Worm (Caenorhabditis elegans): ENCODE measurements around the gene nhr-40.

Gene nhr-40

ce11 chrX:2613077-2613476, 19.3 kb downstream of the nhr-40 start (continued):
- TF ChIP-seq blmp-1 (tag; optimal IDR thresholded peaks at IDR 0.05; ENCODE audit: insufficient read depth) (peak; percentile 34), unc-62 (GFP tag; optimal IDR thresholded peaks at IDR 0.05) (no peak), nhr-237 (tag; optimal IDR thresholded peaks at IDR 0.05) (no peak), ztf-11 (tag; optimal IDR thresholded peaks at IDR 0.05) (no peak), dmd-4 (tag; optimal IDR thresholded peaks at IDR 0.05) (no peak), nhr-10 (tag; optimal IDR thresholded peaks at IDR 0.05) (no peak), alr-1 (tag; optimal IDR thresholded peaks at IDR 0.05) (no peak), unc-39 (tag; optimal IDR thresholded peaks at IDR 0.05) (no peak), elt-3 (tag; optimal IDR thresholded peaks at IDR 0.05) (no peak), C34F6.9 (tag; optimal IDR thresholded peaks at IDR 0.05) (peak; percentile 36), mdl-1 (tag; optimal IDR thresholded peaks at IDR 0.05) (no peak), mab-5 (tag; optimal IDR thresholded peaks at IDR 0.05) (no peak), lin-13 (GFP tag; optimal IDR thresholded peaks at IDR 0.05) (peak; percentile 65), egl-27 (tag; optimal IDR thresholded peaks at IDR 0.05) (no peak), nhr-77 (tag; optimal IDR thresholded peaks at IDR 0.05) (no peak), nhr-21 (tag; optimal IDR thresholded peaks at IDR 0.05) (peak; percentile 73), R02D3.7 (tag; optimal IDR thresholded peaks at IDR 0.05) (no peak)

DNA sequence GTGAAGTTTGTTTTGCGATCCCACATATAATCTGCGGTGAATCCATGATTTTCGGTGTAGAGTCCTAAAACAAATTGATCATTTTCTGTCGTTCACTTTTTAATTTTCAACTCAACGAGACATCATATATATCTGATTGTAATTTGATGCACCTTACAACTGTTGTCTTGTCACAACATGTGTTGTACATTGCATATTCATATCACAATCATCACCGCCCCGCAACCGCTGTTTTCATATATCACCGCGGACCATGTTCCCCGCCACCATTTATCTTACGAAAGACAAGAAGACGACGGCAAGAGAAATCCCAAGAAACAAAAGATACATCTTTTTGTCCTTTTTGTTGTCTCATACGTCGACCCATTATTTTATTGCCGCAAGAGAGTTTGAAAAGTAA, 20.4 kb downstream of the nhr-40 start:
- no peak for TF ChIP-seq ceh-82 (tag; optimal IDR thresholded peaks at IDR 0.05)
- no peak for TF ChIP-seq ZK546.5 (tag; optimal IDR thresholded peaks at IDR 0.05)
- TF ChIP-seq blmp-1 (tag; optimal IDR thresholded peaks at IDR 0.05; ENCODE audit: insufficient read depth): no peak
- TF ChIP-seq nhr-6 (tag; optimal IDR thresholded peaks at IDR 0.05): no peak
- no peak for TF ChIP-seq ztf-1 (GFP tag; conservative IDR thresholded peaks at IDR 0.05)
- TF ChIP-seq R02D3.7 (tag; optimal IDR thresholded peaks at IDR 0.05): no peak
- TF ChIP-seq Y55F3AM.14 (GFP tag; optimal IDR thresholded peaks at IDR 0.05): no peak
- no peak for TF ChIP-seq nhr-77 (tag; optimal IDR thresholded peaks at IDR 0.05)
- no peak for TF ChIP-seq nhr-10 (tag; optimal IDR thresholded peaks at IDR 0.05)
- no peak for TF ChIP-seq fos-1 (tag; optimal IDR thresholded peaks at IDR 0.05)

ce11 chrX:2615626-2616025, 21.8 kb downstream of the nhr-40 start, which contains the start of gene T03G6.3:
Gene T03G6.3 (minus strand): TSS chrX:2615726.
- TF ChIP-seq nhr-6 (tag; optimal IDR thresholded peaks at IDR 0.05): no peak
- no peak for TF ChIP-seq nhr-23 (tag; optimal IDR thresholded peaks at IDR 0.05)
- no peak for TF ChIP-seq elt-1 (tag; optimal IDR thresholded peaks at IDR 0.05)
- TF ChIP-seq R02D3.7 (tag; optimal IDR thresholded peaks at IDR 0.05): no peak
- no peak for TF ChIP-seq F13H6.1 (tag; optimal IDR thresholded peaks at IDR 0.05)
- no peak for TF ChIP-seq nhr-11 (tag; optimal IDR thresholded peaks at IDR 0.05)

- peak; percentile 56 for TF ChIP-seq nhr-129 (tag; optimal IDR thresholded peaks at IDR 0.05)
- no peak for TF ChIP-seq nhr-237 (tag; optimal IDR thresholded peaks at IDR 0.05)
Measured at ce11 chrX:2620280-2620679, 26.5 kb downstream of the nhr-40 start.

ce11 chrX:2626153-2626552, 32.4 kb downstream of the nhr-40 start:
- TF ChIP-seq ztf-1 (GFP tag; conservative IDR thresholded peaks at IDR 0.05) (no peak), mbf-1 (tag; optimal IDR thresholded peaks at IDR 0.05) (no peak)

ce11 chrX:2632869-2633268, 39.1 kb downstream of the nhr-40 start:
- no peak for TF ChIP-seq nhr-21 (tag; optimal IDR thresholded peaks at IDR 0.05)
- TF ChIP-seq gmeb-1 (tag; optimal IDR thresholded peaks at IDR 0.05): no peak
- no peak for TF ChIP-seq ceh-16 (tag; optimal IDR thresholded peaks at IDR 0.05)
- no peak for TF ChIP-seq lin-13 (GFP tag; optimal IDR thresholded peaks at IDR 0.05)
- no peak for TF ChIP-seq nhr-129 (tag; optimal IDR thresholded peaks at IDR 0.05)
- no peak for TF ChIP-seq sem-4 (tag; optimal IDR thresholded peaks at IDR 0.05)
- TF ChIP-seq nhr-77 (tag; optimal IDR thresholded peaks at IDR 0.05): no peak
- no peak for TF ChIP-seq F13H6.1 (tag; optimal IDR thresholded peaks at IDR 0.05)
- TF ChIP-seq lin-11 (tag; optimal IDR thresholded peaks at IDR 0.05): no peak
- TF ChIP-seq nhr-10 (tag; optimal IDR thresholded peaks at IDR 0.05): no peak
- no peak for TF ChIP-seq C34F6.9 (tag; optimal IDR thresholded peaks at IDR 0.05)
- TF ChIP-seq ztf-11 (tag; optimal IDR thresholded peaks at IDR 0.05): no peak
- TF ChIP-seq elt-1 (tag; optimal IDR thresholded peaks at IDR 0.05): no peak
- no peak for TF ChIP-seq ZK546.5 (tag; optimal IDR thresholded peaks at IDR 0.05)
